Fruit fly (Drosophila melanogaster) whole organism: ENCODE data around the gene Tango6.

Experiments
- CG8478 ChIP-seq: fragments of >200 bp; optimal IDR thresholded peaks from 2 replicates; lab custom pipeline; 2018; ENCODE audit warnings: inconsistent platforms
- Dll ChIP-seq: fragments of >200 bp; optimal IDR thresholded peaks from 2 replicates; lab custom pipeline; 2017
- EcR ChIP-seq, 2 experiments: fragments of >200 bp; optimal IDR thresholded peaks; 2 replicates each; lab custom pipeline; 2017; ENCODE audit warnings: missing biosample characterization in 2 of 2, missing genetic modification characterization in 2 of 2, missing genetic modification reagents in 2 of 2
- pan ChIP-seq: fragments of >200 bp; optimal IDR thresholded peaks from 2 replicates; lab custom pipeline; 2017
- psq ChIP-seq: fragments of >200 bp; optimal IDR thresholded peaks from 2 replicates; lab custom pipeline; 2017
- usp ChIP-seq: fragments of >200 bp; optimal IDR thresholded peaks from 2 replicates; lab custom pipeline; 2017; ENCODE audit warnings: missing biosample characterization, missing genetic modification characterization, mixed read lengths

The Tango6 gene

DNA sequence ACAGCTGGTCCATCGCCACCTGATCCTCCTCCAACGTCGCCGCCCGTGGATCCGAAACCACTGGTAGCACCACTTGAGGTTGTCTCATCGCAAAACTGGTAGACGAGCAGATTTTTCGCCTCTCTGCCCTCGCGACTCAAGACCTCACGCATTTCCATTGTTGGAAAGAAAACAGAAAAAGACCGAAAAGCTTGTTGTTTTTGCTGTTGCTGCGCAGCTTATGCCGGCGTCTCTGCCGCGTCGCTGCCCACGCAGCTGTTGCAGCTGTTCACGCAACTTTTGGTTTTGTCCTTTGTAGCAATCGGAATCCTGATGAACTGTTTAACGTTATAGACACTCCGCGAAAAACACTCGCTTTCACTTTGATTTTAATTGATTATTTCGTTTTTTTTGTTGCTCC, 25.5 kb upstream of the Tango6 start:
- TF ChIP-seq psq (lab: Kevin White, UChicago) (no peak), EcR (GFP tag; optimal IDR thresholded peaks at IDR 0.05; lab: Kevin White, UChicago) (no peak), pan (no peak), usp (GFP tag; lab: Kevin White, UChicago) (no peak), Dll (no peak), CG8478 (no peak)

DNA sequence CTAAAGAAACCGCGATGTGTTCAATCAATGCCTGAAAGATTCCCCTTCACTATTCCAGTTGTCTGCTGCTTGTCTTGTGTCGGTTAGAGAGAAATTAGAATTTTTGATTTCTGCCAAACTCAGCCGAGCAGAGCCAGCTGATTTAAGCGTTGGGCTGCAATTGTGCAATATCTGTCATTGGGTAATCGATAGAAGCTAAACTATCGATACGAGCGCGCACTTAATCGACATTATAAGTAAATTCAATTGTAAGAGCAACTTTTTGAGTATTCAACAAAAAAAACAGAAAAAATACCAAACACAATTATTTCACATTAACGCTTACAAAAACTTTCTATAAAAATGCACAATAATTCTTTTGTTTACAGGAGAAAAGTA, 25.0 kb upstream of the Tango6 start, which contains the start of gene ssp3:
Gene ssp3 (minus strand): TSS at position 164 of the 378 bp plus-strand sequence.
- TF ChIP-seq Dll: no peak
- no peak for TF ChIP-seq EcR (GFP tag; optimal IDR thresholded peaks at IDR 0.05; lab: Kevin White, UChicago)
- no peak for TF ChIP-seq usp (GFP tag; lab: Kevin White, UChicago)
- TF ChIP-seq pan: no peak
- no peak for TF ChIP-seq CG8478
- TF ChIP-seq psq (lab: Kevin White, UChicago): no peak

dm6 chr2L:18944175-18945012, 24.4 kb upstream of the Tango6 start:
- TF ChIP-seq pan (no peak), Dll (peak; percentile 3), psq (lab: Kevin White, UChicago) (no peak), EcR (GFP tag; optimal IDR thresholded peaks at IDR 0.05; lab: Kevin White, UChicago) (peak in 1 of 2 experiments; percentile 25), usp (GFP tag; lab: Kevin White, UChicago) (no peak), CG8478 (peak; percentile 75)

DNA sequence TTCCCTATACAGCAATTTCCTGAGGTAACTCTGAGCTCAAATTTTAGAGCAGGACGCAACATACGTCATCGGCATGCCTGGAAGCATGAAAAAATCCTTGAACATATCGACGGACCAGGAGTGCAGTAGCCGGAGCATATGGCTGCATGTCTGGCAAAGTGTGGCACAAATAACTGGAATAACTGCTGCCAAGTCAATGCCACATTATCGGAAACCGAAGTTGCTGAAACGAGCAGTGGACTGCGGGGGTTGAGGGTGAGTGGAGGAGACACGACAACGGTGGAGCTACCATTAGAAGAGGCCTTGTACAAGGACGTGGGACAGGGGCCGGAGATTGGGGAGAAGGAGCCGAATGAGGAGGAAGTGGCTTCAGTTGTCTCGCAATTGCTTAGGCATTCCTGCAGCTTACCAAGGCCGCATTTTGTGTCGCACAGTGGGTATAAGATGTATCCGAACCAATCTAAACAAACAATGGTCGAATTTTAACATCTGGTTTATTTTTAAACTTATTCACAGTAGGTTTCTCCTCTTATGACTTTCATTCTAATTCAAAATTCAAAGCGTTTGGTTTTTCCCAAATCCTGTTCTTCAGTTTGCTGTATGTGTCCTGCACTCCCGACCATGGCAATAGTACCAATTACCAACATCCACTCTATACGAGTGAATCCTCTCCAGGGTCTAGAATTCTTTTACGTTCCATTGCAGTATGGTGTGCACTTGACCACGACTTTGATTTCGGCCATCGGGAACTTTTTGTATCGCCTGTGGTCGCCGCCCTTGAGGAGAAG, 22.9 kb upstream of the Tango6 start, which contains the start of gene CG46304:
Gene CG46304 (plus strand): TSS at position 541 of the 788 bp plus-strand sequence.
- TF ChIP-seq CG8478 (no peak), EcR (GFP tag; optimal IDR thresholded peaks at IDR 0.05; lab: Kevin White, UChicago) (peak in 1 of 2 experiments; percentile 85)

- TF ChIP-seq Dll (no peak), EcR (GFP tag; optimal IDR thresholded peaks at IDR 0.05; lab: Kevin White, UChicago) (peak in 1 of 2 experiments; percentile 78)
Measured at dm6 chr2L:18946636-18947514, 22.0 kb upstream of the Tango6 start.

dm6 chr2L:18947515-18947998, 21.3 kb upstream of the Tango6 start:
- TF ChIP-seq usp (GFP tag; lab: Kevin White, UChicago) (no peak), CG8478 (peak; percentile 22), psq (lab: Kevin White, UChicago) (no peak), EcR (GFP tag; optimal IDR thresholded peaks at IDR 0.05; lab: Kevin White, UChicago) (peak in 1 of 2 experiments; percentile 78), pan (no peak), Dll (no peak)

dm6 chr2L:18948065-18948723, 20.6 kb upstream of the Tango6 start:
- no peak for TF ChIP-seq pan
- no peak for TF ChIP-seq EcR (GFP tag; optimal IDR thresholded peaks at IDR 0.05; lab: Kevin White, UChicago)
- TF ChIP-seq usp (GFP tag; lab: Kevin White, UChicago): no peak
- no peak for TF ChIP-seq CG8478
- no peak for TF ChIP-seq Dll
- no peak for TF ChIP-seq psq (lab: Kevin White, UChicago)

dm6 chr2L:18948724-18949108, 20.1 kb upstream of the Tango6 start, which contains the start of gene CG10428:
TSS of gene CG10428 (plus strand) at chr2L:18948884.
- TF ChIP-seq CG8478 (no peak), EcR (GFP tag; optimal IDR thresholded peaks at IDR 0.05; lab: Kevin White, UChicago) (no peak), pan (no peak), psq (lab: Kevin White, UChicago) (no peak), usp (GFP tag; lab: Kevin White, UChicago) (no peak), Dll (no peak)

- no peak for TF ChIP-seq psq (lab: Kevin White, UChicago)
- no peak for TF ChIP-seq pan
- no peak for TF ChIP-seq EcR (GFP tag; optimal IDR thresholded peaks at IDR 0.05; lab: Kevin White, UChicago)
- TF ChIP-seq Dll: no peak
- no peak for TF ChIP-seq usp (GFP tag; lab: Kevin White, UChicago)
- no peak for TF ChIP-seq CG8478
Measured at dm6 chr2L:18951674-18952073, 17.2 kb upstream of the Tango6 start, which contains the start of gene Nedd8. TSS of gene Nedd8 (minus strand) at chr2L:18951837.

DNA sequence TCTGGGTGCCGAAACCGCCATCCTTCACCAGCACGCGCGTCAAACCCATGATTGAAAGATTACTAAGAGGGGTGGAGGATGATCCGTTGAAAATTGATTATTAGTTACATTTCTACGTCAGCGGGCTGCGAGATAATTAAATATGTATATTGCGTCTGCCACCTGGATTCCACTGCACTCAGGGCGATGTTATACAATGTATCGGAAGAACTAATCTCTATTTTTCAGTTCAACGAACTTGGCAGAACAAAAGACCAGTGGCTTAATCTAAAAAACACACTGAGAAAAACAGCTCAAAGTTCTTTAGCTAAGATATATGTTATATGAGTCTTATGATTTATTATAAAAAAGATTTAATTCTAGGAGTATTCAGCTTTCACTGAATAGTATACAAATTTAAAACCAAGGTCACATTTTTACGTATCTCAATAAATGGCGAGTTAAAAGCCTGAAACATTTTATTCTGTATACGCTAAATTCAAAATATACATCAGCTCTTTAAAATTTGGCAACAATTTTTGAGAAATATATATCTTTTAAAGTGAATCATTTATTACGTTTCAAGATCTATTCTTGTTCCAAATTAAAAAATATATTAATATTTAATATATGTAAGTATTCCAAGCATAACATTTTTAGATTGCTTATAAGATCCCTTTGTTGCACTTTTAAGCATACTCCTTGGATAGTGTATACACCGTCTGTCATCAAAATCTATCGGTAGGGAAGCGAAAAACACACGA, 15.1 kb upstream of the Tango6 start:
- no peak for TF ChIP-seq EcR (GFP tag; optimal IDR thresholded peaks at IDR 0.05; lab: Kevin White, UChicago)
- no peak for TF ChIP-seq pan
- no peak for TF ChIP-seq CG8478
- TF ChIP-seq Dll: no peak
- no peak for TF ChIP-seq psq (lab: Kevin White, UChicago)
- no peak for TF ChIP-seq usp (GFP tag; lab: Kevin White, UChicago)
